Fruit fly (Drosophila melanogaster) whole organism, prepupa: Measurements from ENCODE around the gene Snx1.

Experiments used
- Blimp-1 ChIP-seq: fragments of 200-800 bp; sonication (Bioruptor generic); optimal IDR thresholded peaks from 3 replicates; lab custom pipeline; 2017; ENCODE audit warnings: missing biosample characterization, missing genetic modification characterization, mild to moderate bottlenecking, moderate library complexity, missing genetic modification reagents
- CG10631 ChIP-seq: fragments of 200-800 bp; sonication (Bioruptor generic); optimal IDR thresholded peaks from 2 replicates; lab custom pipeline; 2016; ENCODE audit warnings: missing biosample characterization, missing genetic modification characterization
- CG15336 ChIP-seq: fragments of 200-800 bp; sonication (Bioruptor generic); IDR thresholded peaks from 2 replicates; pipeline ENCODE4 v1.3.6; 2022; ENCODE audit warnings: missing biosample characterization, missing genetic modification characterization
- CG16779 ChIP-seq: fragments of 200-800 bp; sonication (Bioruptor generic); optimal IDR thresholded peaks from 3 replicates; lab custom pipeline; 2017; ENCODE audit warnings: missing biosample characterization, mild to moderate bottlenecking, missing genetic modification characterization
- CG32006 ChIP-seq: fragments of 200-800 bp; sonication (Bioruptor generic); optimal IDR thresholded peaks from 3 replicates; lab custom pipeline; 2017; ENCODE audit warnings: missing biosample characterization, mild to moderate bottlenecking, missing genetic modification characterization
- CG34406 ChIP-seq: fragments of 200-800 bp; sonication (Bioruptor generic); optimal IDR thresholded peaks from 3 replicates; lab custom pipeline; 2016; ENCODE audit warnings: missing biosample characterization, missing genetic modification characterization
- CG6163 ChIP-seq: fragments of 200-800 bp; sonication (Bioruptor generic); IDR thresholded peaks from 3 replicates; pipeline ENCODE4 v1.3.6; 2022; ENCODE audit warnings: missing biosample characterization, missing genetic modification characterization
- CG6792 ChIP-seq: fragments of 200-800 bp; sonication (Bioruptor generic); optimal IDR thresholded peaks from 3 replicates; lab custom pipeline; 2016; ENCODE audit warnings: missing biosample characterization, missing genetic modification characterization
- CG7368 ChIP-seq: fragments of 200-800 bp; sonication (Bioruptor generic); optimal IDR thresholded peaks from 3 replicates; lab custom pipeline; 2016; ENCODE audit warnings: missing biosample characterization, missing genetic modification characterization
- CG8119 ChIP-seq: fragments of 200-800 bp; sonication (Bioruptor generic); IDR thresholded peaks from 3 replicates; pipeline ENCODE4 v1.3.6; 2022; ENCODE audit warnings: missing biosample characterization, missing genetic modification characterization
- CG8632 ChIP-seq: fragments of 200-800 bp; sonication (Bioruptor generic); optimal IDR thresholded peaks from 3 replicates; lab custom pipeline; 2016; ENCODE audit warnings: missing biosample characterization, missing genetic modification characterization
- Eip75B ChIP-seq: fragments of 200-800 bp; sonication (Bioruptor generic); optimal IDR thresholded peaks from 3 replicates; lab custom pipeline; 2016; ENCODE audit warnings: missing biosample characterization, missing genetic modification characterization
- Eip78C ChIP-seq: fragments of 200-800 bp; sonication (Bioruptor generic); peaks from one replicate; lab custom pipeline; 2016; ENCODE audit warnings: missing biosample characterization, missing genetic modification characterization
- Eip93F ChIP-seq: fragments of 200-800 bp; sonication (Bioruptor generic); optimal IDR thresholded peaks from 2 replicates; lab custom pipeline; 2016; ENCODE audit warnings: missing biosample characterization, mild to moderate bottlenecking, missing genetic modification characterization
- Ets96B ChIP-seq: fragments of 200-800 bp; optimal IDR thresholded peaks from 2 replicates; lab custom pipeline; 2019; ENCODE audit warnings: missing biosample characterization, mild to moderate bottlenecking, missing genetic modification characterization, moderate library complexity
- Hr38 ChIP-seq: sonication (Bioruptor generic); optimal IDR thresholded peaks from 2 replicates; lab custom pipeline; 2016; ENCODE audit warnings: missing biosample characterization, missing genetic modification characterization
- Hr39 ChIP-seq: fragments of 200-800 bp; sonication (Bioruptor generic); optimal IDR thresholded peaks from 2 replicates; lab custom pipeline; 2016; ENCODE audit warnings: missing biosample characterization, missing genetic modification characterization
- Hr4 ChIP-seq: fragments of 200-800 bp; sonication (Bioruptor generic); optimal IDR thresholded peaks from 3 replicates; lab custom pipeline; 2016; ENCODE audit warnings: missing biosample characterization, missing genetic modification characterization
- Lpt ChIP-seq: fragments of 200-800 bp; sonication (Bioruptor generic); optimal IDR thresholded peaks from 3 replicates; lab custom pipeline; 2016; ENCODE audit warnings: missing biosample characterization, missing genetic modification characterization
- OdsH ChIP-seq: fragments of 200-800 bp; sonication (Bioruptor generic); optimal IDR thresholded peaks from 3 replicates; lab custom pipeline; 2016; ENCODE audit warnings: missing biosample characterization, missing genetic modification characterization
- Smox ChIP-seq: fragments of 200-800 bp; sonication (Bioruptor generic); optimal IDR thresholded peaks from 3 replicates; lab custom pipeline; 2016; ENCODE audit warnings: missing biosample characterization, missing genetic modification characterization
- Sox15 ChIP-seq: fragments of 200-800 bp; sonication (Bioruptor generic); optimal IDR thresholded peaks from 3 replicates; lab custom pipeline; 2016; ENCODE audit warnings: missing biosample characterization, missing genetic modification characterization
- cyc ChIP-seq: fragments of 200-800 bp; sonication (Bioruptor generic); optimal IDR thresholded peaks from 3 replicates; lab custom pipeline; 2016; ENCODE audit warnings: missing biosample characterization, missing genetic modification characterization
- dac ChIP-seq: fragments of 200-800 bp; sonication (Bioruptor generic); optimal IDR thresholded peaks from 2 replicates; lab custom pipeline; 2017; ENCODE audit warnings: missing biosample characterization, mild to moderate bottlenecking, missing genetic modification characterization
- dsx ChIP-seq: fragments of 200-800 bp; optimal IDR thresholded peaks from 3 replicates; lab custom pipeline; 2019; ENCODE audit warnings: missing biosample characterization, mild to moderate bottlenecking, missing genetic modification characterization, moderate library complexity; ENCODE audit not compliant: poor library complexity, severe bottlenecking
- esn ChIP-seq: fragments of 200-800 bp; sonication (Bioruptor generic); optimal IDR thresholded peaks from 2 replicates; lab custom pipeline; 2016; ENCODE audit warnings: missing biosample characterization, mild to moderate bottlenecking, missing genetic modification characterization, moderate library complexity
- fd85E ChIP-seq: fragments of 200-800 bp; sonication (Bioruptor generic); optimal IDR thresholded peaks from 3 replicates; lab custom pipeline; 2016; ENCODE audit warnings: missing biosample characterization, missing genetic modification characterization
- fkh ChIP-seq: fragments of 200-800 bp; sonication (Bioruptor generic); optimal IDR thresholded peaks from 3 replicates; lab custom pipeline; 2017; ENCODE audit warnings: missing biosample characterization, mild to moderate bottlenecking, missing genetic modification characterization, moderate library complexity
- pdm3 ChIP-seq: fragments of 200-800 bp; sonication (Bioruptor generic); optimal IDR thresholded peaks from 3 replicates; lab custom pipeline; 2016; ENCODE audit warnings: missing biosample characterization, missing genetic modification characterization
- salr ChIP-seq, 2 experiments: fragments of 200-800 bp; sonication (Bioruptor generic); optimal IDR thresholded peaks; 3 replicates each; lab custom pipeline; 2016 to 2018; ENCODE audit warnings: missing biosample characterization in 2 of 2, missing genetic modification characterization in 2 of 2, mild to moderate bottlenecking in 1 of 2
- spab ChIP-seq: fragments of 200-800 bp; sonication (Bioruptor generic); optimal IDR thresholded peaks from 2 replicates; lab custom pipeline; 2017; ENCODE audit warnings: missing biosample characterization, mild to moderate bottlenecking, missing genetic modification characterization, missing genetic modification reagents
- svp ChIP-seq: fragments of 200-800 bp; sonication (Bioruptor generic); peaks from one replicate; lab custom pipeline; 2016; ENCODE audit warnings: missing biosample characterization, missing genetic modification characterization
- topi ChIP-seq: fragments of 200-800 bp; sonication (Bioruptor generic); optimal IDR thresholded peaks from 3 replicates; lab custom pipeline; 2016; ENCODE audit warnings: missing biosample characterization, missing genetic modification characterization
- vri ChIP-seq: fragments of 200-800 bp; sonication (Bioruptor generic); optimal IDR thresholded peaks from 3 replicates; lab custom pipeline; 2016; ENCODE audit warnings: missing biosample characterization, mild to moderate bottlenecking, missing genetic modification characterization

The Snx1 gene

dm6 chr2L:3478034-3478880 is 28.8 kb downstream of the Snx1 start, which contains the start of gene Thor (continued):
- TF ChIP-seq dsx (GFP tag; lab: Kevin White, UChicago) = peak; percentile 57
- TF ChIP-seq dac = no peak
- TF ChIP-seq CG10631 (GFP tag; lab: Kevin White, UChicago) = no peak
- no peak for TF ChIP-seq cyc (GFP tag; lab: Kevin White, UChicago)
- TF ChIP-seq topi (GFP tag; lab: Kevin White, UChicago) = peak; percentile 43
- TF ChIP-seq CG15336 (GFP tag; lab: Robert Waterston, UW) = peak; percentile 46
- peak; percentile 79 for TF ChIP-seq svp
- peak; percentile 62 for TF ChIP-seq CG16779 (tag; lab: Kevin White, UChicago)
- TF ChIP-seq CG6163 (GFP tag; lab: Robert Waterston, UW) = peak; percentile 66
- no peak for TF ChIP-seq Hr38 (GFP tag; lab: Kevin White, UChicago)
- TF ChIP-seq Eip75B = peak; percentile 26
- TF ChIP-seq CG6792 (GFP tag; lab: Kevin White, UChicago) = peak; percentile 39
- peak in 1 of 2 experiments; percentile 8 for TF ChIP-seq salr (GFP tag; optimal IDR thresholded peaks at IDR 0.05; lab: Kevin White, UChicago)
- peak; percentile 38 for TF ChIP-seq fd85E (GFP tag; lab: Kevin White, UChicago)
- TF ChIP-seq Ets96B (tag; lab: Kevin White, UChicago) = no peak
- TF ChIP-seq Eip78C (GFP tag; lab: Kevin White, UChicago) = peak; percentile 79
- no peak for TF ChIP-seq Lpt (GFP tag; lab: Kevin White, UChicago)
- no peak for TF ChIP-seq OdsH
- no peak for TF ChIP-seq Hr4 (GFP tag; lab: Kevin White, UChicago)
- no peak for TF ChIP-seq spab (GFP tag; lab: Kevin White, UChicago)

dm6 chr2L:3479697-3480442 is 30.4 kb downstream of the Snx1 start:
- no peak for TF ChIP-seq CG32006 (GFP tag; lab: Kevin White, UChicago)
- TF ChIP-seq Blimp-1 (GFP tag; lab: Kevin White, UChicago) = no peak
- no peak for TF ChIP-seq Eip78C (GFP tag; lab: Kevin White, UChicago)
- TF ChIP-seq fkh (GFP tag; lab: Kevin White, UChicago) = peak; percentile 12
- no peak for TF ChIP-seq Eip75B
- peak; percentile 46 for TF ChIP-seq vri (GFP tag; lab: Kevin White, UChicago)
- no peak for TF ChIP-seq cyc (GFP tag; lab: Kevin White, UChicago)
- TF ChIP-seq Sox15 = no peak
- peak; percentile 50 for TF ChIP-seq svp

dm6 chr2L:3480443-3480839 is 31.0 kb downstream of the Snx1 start:
- peak; percentile 8 for TF ChIP-seq esn (GFP tag; lab: Kevin White, UChicago)
- no peak for TF ChIP-seq CG34406 (GFP tag; lab: Kevin White, UChicago)
- TF ChIP-seq CG6163 (GFP tag; lab: Robert Waterston, UW) = no peak
- TF ChIP-seq CG7368 (GFP tag; lab: Kevin White, UChicago) = no peak
- no peak for TF ChIP-seq Lpt (GFP tag; lab: Kevin White, UChicago)
- peak; percentile 21 for TF ChIP-seq pdm3 (GFP tag; lab: Kevin White, UChicago)
- TF ChIP-seq CG32006 (GFP tag; lab: Kevin White, UChicago) = no peak
- no peak for TF ChIP-seq Smox (GFP tag; lab: Kevin White, UChicago)
- no peak for TF ChIP-seq Hr39 (GFP tag; lab: Kevin White, UChicago)
- TF ChIP-seq Eip78C (GFP tag; lab: Kevin White, UChicago) = peak; percentile 41
- peak; percentile 55 for TF ChIP-seq svp
- no peak for TF ChIP-seq CG8119
- TF ChIP-seq Eip93F = no peak
- no peak for TF ChIP-seq CG8632 (GFP tag; lab: Kevin White, UChicago)
- TF ChIP-seq, all 60 proteins: peak for 4
